Fruit fly (Drosophila melanogaster) whole organism, embryonic: Measurements from ENCODE around the gene CG33932.
A peak's percentile ranks its signal among the peaks of the same experiment; 100 is the strongest.

ENCODE experiments used
- Bgb ChIP-seq: fragments of 200-800 bp; sonication (Bioruptor generic); IDR thresholded peaks from 2 replicates; pipeline ENCODE4 v1.3.6; 2022; ENCODE audit warnings: missing biosample characterization, missing genetic modification characterization; ENCODE audit not compliant: partially characterized antibody
- Bteb2 ChIP-seq: fragments of 200-800 bp; sonication (Bioruptor generic); optimal IDR thresholded peaks from 2 replicates; lab custom pipeline; 2016; ENCODE audit warnings: missing biosample characterization, missing genetic modification characterization
- CG1233 ChIP-seq: fragments of 200-800 bp; sonication (Bioruptor generic); optimal IDR thresholded peaks from 4 replicates; lab custom pipeline; 2018; ENCODE audit warnings: missing biosample characterization, mild to moderate bottlenecking, missing genetic modification characterization
- CG12769 ChIP-seq: fragments of 200-800 bp; sonication (Bioruptor generic); optimal IDR thresholded peaks from 2 replicates; lab custom pipeline; 2019; ENCODE audit warnings: missing biosample characterization, mild to moderate bottlenecking, missing genetic modification characterization, moderate library complexity
- CG13287 ChIP-seq: fragments of 200-800 bp; sonication (Bioruptor generic); IDR thresholded peaks from 2 replicates; pipeline ENCODE4 v1.3.6; 2022; ENCODE audit warnings: missing biosample characterization, missing genetic modification characterization; ENCODE audit not compliant: partially characterized antibody
- CG13775 ChIP-seq: fragments of 200-800 bp; sonication (Bioruptor generic); optimal IDR thresholded peaks from 3 replicates; lab custom pipeline; 2017; ENCODE audit warnings: missing biosample characterization, mild to moderate bottlenecking, missing genetic modification characterization
- CG15011 ChIP-seq: fragments of 200-800 bp; sonication (Bioruptor generic); optimal IDR thresholded peaks from 3 replicates; lab custom pipeline; 2018; ENCODE audit warnings: missing biosample characterization, mild to moderate bottlenecking, missing genetic modification characterization
- CG17328 ChIP-seq: fragments of 200-800 bp; sonication (Bioruptor generic); IDR thresholded peaks from 2 replicates; pipeline ENCODE4 v1.3.6; 2022; ENCODE audit warnings: missing biosample characterization, missing genetic modification characterization
- CG17359 ChIP-seq: fragments of 200-800 bp; sonication (Bioruptor generic); optimal IDR thresholded peaks from 3 replicates; lab custom pipeline; 2018; ENCODE audit warnings: missing biosample characterization, mild to moderate bottlenecking, missing genetic modification characterization, moderate library complexity
- CG1832 ChIP-seq: fragments of 200-800 bp; sonication (Bioruptor generic); optimal IDR thresholded peaks from 2 replicates; lab custom pipeline; 2017; ENCODE audit warnings: missing biosample characterization, mild to moderate bottlenecking, missing genetic modification characterization, inconsistent platforms
- CG3407 ChIP-seq: fragments of 200-800 bp; sonication (Bioruptor generic); optimal IDR thresholded peaks from 2 replicates; lab custom pipeline; 2018; ENCODE audit warnings: missing biosample characterization, mild to moderate bottlenecking, missing genetic modification characterization
- CG43689 ChIP-seq: fragments of 200-800 bp; sonication (Bioruptor generic); IDR thresholded peaks from 2 replicates; pipeline ENCODE4 v1.3.6; 2022; ENCODE audit warnings: missing biosample characterization, missing genetic modification characterization
- CG4404 ChIP-seq: fragments of 200-800 bp; sonication (Bioruptor generic); IDR thresholded peaks from 2 replicates; pipeline ENCODE4 v1.3.6; 2022; ENCODE audit warnings: missing biosample characterization, missing genetic modification characterization
- CG4730 ChIP-seq: fragments of 200-800 bp; sonication (Bioruptor generic); IDR thresholded peaks from 2 replicates; pipeline ENCODE4 v1.3.6; 2022; ENCODE audit warnings: missing biosample characterization, missing genetic modification characterization
- CG4854 ChIP-seq: fragments of 200-800 bp; sonication (Bioruptor generic); optimal IDR thresholded peaks from 2 replicates; lab custom pipeline; 2016; ENCODE audit warnings: missing biosample characterization, missing genetic modification characterization, inconsistent platforms
- CG6683 ChIP-seq: fragments of 200-800 bp; sonication (Bioruptor generic); optimal IDR thresholded peaks from 2 replicates; lab custom pipeline; 2017; ENCODE audit warnings: missing biosample characterization, mild to moderate bottlenecking, missing genetic modification characterization, missing genetic modification reagents
- CG8359 ChIP-seq: fragments of 200-800 bp; sonication (Bioruptor generic); optimal IDR thresholded peaks from 2 replicates; lab custom pipeline; 2017; ENCODE audit warnings: missing biosample characterization, mild to moderate bottlenecking, missing genetic modification characterization, borderline replicate concordance
- CG8478 ChIP-seq: fragments of >200 bp; optimal IDR thresholded peaks from 2 replicates; lab custom pipeline; 2018
- CTCF ChIP-seq: fragments of 200-800 bp; sonication (Bioruptor generic); optimal IDR thresholded peaks from 2 replicates; lab custom pipeline; 2017; ENCODE audit warnings: missing biosample characterization, mild to moderate bottlenecking, missing genetic modification characterization, moderate library complexity
- CkIIα-i1 ChIP-seq: fragments of 200-800 bp; sonication (Bioruptor generic); IDR thresholded peaks from 2 replicates; pipeline ENCODE4 v1.3.6; 2022; ENCODE audit warnings: missing biosample characterization, missing genetic modification characterization
- Drgx ChIP-seq: fragments of 200-800 bp; sonication (Bioruptor generic); IDR thresholded peaks from 2 replicates; pipeline ENCODE4 v1.3.6; 2022; ENCODE audit warnings: missing biosample characterization, missing genetic modification characterization
- HLH54F ChIP-seq: fragments of 200-800 bp; sonication (Bioruptor generic); optimal IDR thresholded peaks from 3 replicates; lab custom pipeline; 2016; ENCODE audit warnings: missing biosample characterization, missing genetic modification characterization
- Hey ChIP-seq: fragments of 200-800 bp; sonication (Bioruptor generic); optimal IDR thresholded peaks from 3 replicates; lab custom pipeline; 2018; ENCODE audit warnings: missing biosample characterization, mild to moderate bottlenecking, missing genetic modification characterization
- HmgZ ChIP-seq: fragments of 200-800 bp; sonication (Bioruptor generic); optimal IDR thresholded peaks from 2 replicates; lab custom pipeline; 2018; ENCODE audit warnings: missing biosample characterization, mild to moderate bottlenecking, missing genetic modification characterization
- Kr ChIP-seq: fragments of 200-800 bp; sonication (Bioruptor generic); optimal IDR thresholded peaks from 2 replicates; lab custom pipeline; 2017; ENCODE audit warnings: missing biosample characterization, mild to moderate bottlenecking, missing genetic modification characterization
- Med ChIP-seq: fragments of 200-800 bp; sonication (Bioruptor generic); peaks from one replicate; lab custom pipeline; 2016; ENCODE audit warnings: missing biosample characterization, missing genetic modification characterization, mild to moderate bottlenecking, inconsistent platforms, moderate library complexity
- Myb ChIP-seq: fragments of 200-800 bp; sonication (Bioruptor generic); optimal IDR thresholded peaks from 2 replicates; lab custom pipeline; 2016; ENCODE audit warnings: missing biosample characterization, missing genetic modification characterization
- Nf-YB ChIP-seq: fragments of 200-800 bp; sonication (Bioruptor generic); optimal IDR thresholded peaks from 3 replicates; lab custom pipeline; 2019; ENCODE audit warnings: missing biosample characterization, mild to moderate bottlenecking, missing genetic modification characterization, moderate library complexity
- Poxn ChIP-seq: fragments of 200-800 bp; sonication (Bioruptor generic); IDR thresholded peaks from 2 replicates; pipeline ENCODE4 v1.3.6; 2022; ENCODE audit warnings: missing biosample characterization, missing genetic modification characterization
- Scr ChIP-seq: fragments of 200-800 bp; sonication (Bioruptor generic); IDR thresholded peaks from 2 replicates; pipeline ENCODE4 v1.3.6; 2022; ENCODE audit warnings: missing biosample characterization, missing genetic modification characterization; ENCODE audit not compliant: partially characterized antibody
- Side ChIP-seq: fragments of 200-800 bp; sonication (Bioruptor generic); optimal IDR thresholded peaks from 2 replicates; lab custom pipeline; 2016; ENCODE audit warnings: missing biosample characterization, missing genetic modification characterization
- Trl ChIP-seq, 3 experiments: fragments of >200 bp in 2 of 3; fragments of 200-800 bp in 1 of 3; sonication (Bioruptor generic) in 1 of 3; optimal IDR thresholded peaks; 2 replicates in 1 of 3; 3 replicates in 2 of 3; lab custom pipeline; 2016 to 2017; ENCODE audit warnings: missing biosample characterization in 1 of 3, missing genetic modification characterization in 1 of 3
- bowl ChIP-seq: fragments of 200-800 bp; sonication (Bioruptor generic); IDR thresholded peaks from 2 replicates; pipeline ENCODE4 v1.3.6; 2022; ENCODE audit warnings: missing biosample characterization, missing genetic modification characterization
- br ChIP-seq: fragments of >200 bp; optimal IDR thresholded peaks from 2 replicates; lab custom pipeline; 2017
- crol ChIP-seq: fragments of 200-800 bp; sonication (Bioruptor generic); IDR thresholded peaks from 2 replicates; pipeline ENCODE4 v1.3.6; 2022; ENCODE audit warnings: missing biosample characterization, missing genetic modification characterization
- grau ChIP-seq: fragments of 200-800 bp; optimal IDR thresholded peaks from 3 replicates; lab custom pipeline; 2019; ENCODE audit warnings: missing biosample characterization, mild to moderate bottlenecking, missing genetic modification characterization, moderate library complexity
- hb ChIP-seq: fragments of 200-800 bp; sonication (Bioruptor generic); IDR thresholded peaks from 3 replicates; pipeline ENCODE4 v1.3.6; 2022; ENCODE audit warnings: missing biosample characterization, missing genetic modification characterization; ENCODE audit not compliant: partially characterized antibody
- hbn ChIP-seq: fragments of 200-800 bp; sonication (Bioruptor generic); IDR thresholded peaks from 2 replicates; pipeline ENCODE4 v1.3.6; 2022; ENCODE audit warnings: missing biosample characterization, missing genetic modification characterization; ENCODE audit not compliant: partially characterized antibody
- inv ChIP-seq: fragments of 200-800 bp; sonication (Bioruptor generic); IDR thresholded peaks from 2 replicates; pipeline ENCODE4 v1.3.6; 2022; ENCODE audit warnings: missing biosample characterization, missing genetic modification characterization; ENCODE audit not compliant: partially characterized antibody
- jumu ChIP-seq: fragments of 200-800 bp; sonication (Bioruptor generic); optimal IDR thresholded peaks from 3 replicates; lab custom pipeline; 2016; ENCODE audit warnings: missing biosample characterization, missing genetic modification characterization
- lab ChIP-seq: fragments of 200-800 bp; sonication (Bioruptor generic); optimal IDR thresholded peaks from 3 replicates; lab custom pipeline; 2017; ENCODE audit warnings: missing biosample characterization, missing genetic modification characterization, mild to moderate bottlenecking, moderate library complexity, missing genetic modification reagents
- mirr ChIP-seq: fragments of 200-800 bp; sonication (Bioruptor generic); optimal IDR thresholded peaks from 3 replicates; lab custom pipeline; 2018; ENCODE audit warnings: missing biosample characterization, mild to moderate bottlenecking, missing genetic modification characterization
- onecut ChIP-seq: fragments of 200-800 bp; sonication (Bioruptor generic); IDR thresholded peaks from 2 replicates; pipeline ENCODE4 v1.3.6; 2022; ENCODE audit warnings: missing biosample characterization, missing genetic modification characterization
- otp ChIP-seq: fragments of 200-800 bp; sonication (Bioruptor generic); IDR thresholded peaks from 3 replicates; pipeline ENCODE4, ENCODE4 v1.3.6; 2022; ENCODE audit warnings: missing biosample characterization, missing genetic modification characterization
- pros ChIP-seq: fragments of 200-800 bp; sonication (Bioruptor generic); optimal IDR thresholded peaks from 3 replicates; lab custom pipeline; 2019; ENCODE audit warnings: missing biosample characterization, mild to moderate bottlenecking, missing genetic modification characterization, moderate library complexity
- rib ChIP-seq: fragments of 200-800 bp; sonication (Bioruptor generic); IDR thresholded peaks from 2 replicates; pipeline ENCODE4 v1.3.6; 2022; ENCODE audit warnings: missing biosample characterization, missing genetic modification characterization
- schlank ChIP-seq: fragments of 200-800 bp; sonication (Bioruptor generic); optimal IDR thresholded peaks from 2 replicates; lab custom pipeline; 2018; ENCODE audit warnings: missing biosample characterization, mild to moderate bottlenecking, missing genetic modification characterization
- sd ChIP-seq: fragments of 200-800 bp; sonication (Bioruptor generic); optimal IDR thresholded peaks from 3 replicates; lab custom pipeline; 2018; ENCODE audit warnings: missing biosample characterization, mild to moderate bottlenecking, missing genetic modification characterization, moderate library complexity
- sug ChIP-seq: fragments of 200-800 bp; optimal IDR thresholded peaks from 2 replicates; lab custom pipeline; 2019; ENCODE audit warnings: missing biosample characterization, mild to moderate bottlenecking, missing genetic modification characterization, moderate library complexity
- unpg ChIP-seq: fragments of 200-800 bp; sonication (Bioruptor generic); optimal IDR thresholded peaks from 3 replicates; lab custom pipeline; 2018; ENCODE audit warnings: missing biosample characterization, mild to moderate bottlenecking, missing genetic modification characterization, moderate library complexity
- vfl ChIP-seq: fragments of 200-800 bp; sonication (Bioruptor generic); optimal IDR thresholded peaks from 2 replicates; lab custom pipeline; 2016; ENCODE audit warnings: missing biosample characterization, missing genetic modification characterization
- zf30C ChIP-seq: fragments of 200-800 bp; sonication (Bioruptor generic); optimal IDR thresholded peaks from 3 replicates; lab custom pipeline; 2018; ENCODE audit warnings: missing biosample characterization, mild to moderate bottlenecking, missing genetic modification characterization

The CG33932 gene

dm6 chrX:19754152-19754579, 9.9 kb downstream of the CG33932 start (continued):
- TF ChIP-seq CG13287 (GFP tag; lab: Robert Waterston, UW) = peak; percentile 20
- peak; percentile 58 for TF ChIP-seq CG1832 (GFP tag; lab: Kevin White, UChicago)
- TF ChIP-seq Kr (GFP tag; lab: Kevin White, UChicago) = no peak
- no peak for TF ChIP-seq rib (GFP tag; lab: Robert Waterston, UW)
- no peak for TF ChIP-seq bowl (GFP tag; lab: Robert Waterston, UW)
- no peak for TF ChIP-seq CkIIα-i1 (GFP tag; lab: Robert Waterston, UW)
- TF ChIP-seq grau (tag; lab: Kevin White, UChicago) = no peak
- TF ChIP-seq CG4730 (GFP tag; lab: Robert Waterston, UW) = no peak
- TF ChIP-seq zf30C (GFP tag; lab: Kevin White, UChicago) = no peak
- TF ChIP-seq Bgb (GFP tag; lab: Robert Waterston, UW) = peak; percentile 33; the same call in 1 of the 2 replicates
- TF ChIP-seq pros (GFP tag; lab: Kevin White, UChicago) = no peak
- TF ChIP-seq CG12769 (tag; lab: Kevin White, UChicago) = no peak
- no peak for TF ChIP-seq br
- no peak for TF ChIP-seq hbn
- no peak for TF ChIP-seq CG15011 (GFP tag; lab: Kevin White, UChicago)
- no peak for TF ChIP-seq CG13775
- no peak for TF ChIP-seq CG4404
- TF ChIP-seq vfl (GFP tag; lab: Kevin White, UChicago) = no peak
- TF ChIP-seq CG8478 = peak; percentile 64
- no peak for TF ChIP-seq Nf-YB (GFP tag; lab: Kevin White, UChicago)
- no peak for TF ChIP-seq CG4854 (GFP tag; lab: Kevin White, UChicago)
- no peak for TF ChIP-seq CG3407 (GFP tag; lab: Kevin White, UChicago)
- peak; percentile 34 to 47 for TF ChIP-seq Trl (optimal IDR thresholded peaks at IDR 0.05; lab: Kevin White, UChicago)
- TF ChIP-seq Trl (GFP tag; optimal IDR thresholded peaks at IDR 0.05; lab: Kevin White, UChicago) = no peak
- 0 out of 2 replicates have a peak, but pooled peaks have one; percentile 10 for TF ChIP-seq Drgx
- TF ChIP-seq CG17328 = no peak
- TF ChIP-seq hb (GFP tag; lab: Robert Waterston, UW) = no peak
- no peak for TF ChIP-seq CG6683
- no peak for TF ChIP-seq HmgZ (tag; lab: Kevin White, UChicago)
- TF ChIP-seq mirr = peak; percentile 56
- peak; percentile 28 for TF ChIP-seq lab (GFP tag; lab: Kevin White, UChicago)
- no peak for TF ChIP-seq unpg (GFP tag; lab: Kevin White, UChicago)
- no peak for TF ChIP-seq CTCF
- TF ChIP-seq CG1233 (GFP tag; lab: Kevin White, UChicago) = no peak
- TF ChIP-seq CG8359 (GFP tag; lab: Kevin White, UChicago) = no peak
- no peak for TF ChIP-seq Hey
- TF ChIP-seq Poxn (GFP tag; lab: Robert Waterston, UW) = no peak
- 0 out of 2 replicates have a peak, but pooled peaks have one; percentile 16 for TF ChIP-seq Scr (GFP tag; lab: Robert Waterston, UW)
- TF ChIP-seq crol (GFP tag; lab: Robert Waterston, UW) = no peak
- peak; percentile 80 for TF ChIP-seq Med (GFP tag; lab: Kevin White, UChicago)
- no peak for TF ChIP-seq Side (GFP tag; lab: Kevin White, UChicago)
- no peak for TF ChIP-seq HLH54F (GFP tag; lab: Kevin White, UChicago)
- no peak for TF ChIP-seq CG43689 (GFP tag; lab: Robert Waterston, UW)
- no peak for TF ChIP-seq Myb
- no peak for TF ChIP-seq schlank (tag; lab: Kevin White, UChicago)
- no peak for TF ChIP-seq jumu (GFP tag; lab: Kevin White, UChicago)
- TF ChIP-seq sug = peak; percentile 74
- no peak for TF ChIP-seq CG17359 (tag; lab: Kevin White, UChicago)
- no peak for TF ChIP-seq onecut (GFP tag; lab: Robert Waterston, UW)
- TF ChIP-seq otp = no peak
- no peak for TF ChIP-seq inv (GFP tag; lab: Robert Waterston, UW)
- peak; percentile 36 for TF ChIP-seq sd (tag; lab: Kevin White, UChicago)
- TF ChIP-seq Bteb2 (GFP tag; lab: Kevin White, UChicago) = no peak
